Worm (Caenorhabditis elegans) whole organism, L4/young adult: ENCODE results near the gene swt-2.

ENCODE experiments used
- W03F9.2 ChIP-seq: fragments of 150-350 bp; optimal IDR thresholded peaks from 2 replicates; lab custom pipeline; 2014; ENCODE audit warnings: missing biosample characterization, missing genetic modification characterization
- dao-5 ChIP-seq: sonication (generic microtip); optimal IDR thresholded peaks from 2 replicates; lab custom pipeline; 2016; ENCODE audit warnings: missing genotype, missing genetic modification characterization, moderate library complexity, missing compliant biosample characterization

DNA sequence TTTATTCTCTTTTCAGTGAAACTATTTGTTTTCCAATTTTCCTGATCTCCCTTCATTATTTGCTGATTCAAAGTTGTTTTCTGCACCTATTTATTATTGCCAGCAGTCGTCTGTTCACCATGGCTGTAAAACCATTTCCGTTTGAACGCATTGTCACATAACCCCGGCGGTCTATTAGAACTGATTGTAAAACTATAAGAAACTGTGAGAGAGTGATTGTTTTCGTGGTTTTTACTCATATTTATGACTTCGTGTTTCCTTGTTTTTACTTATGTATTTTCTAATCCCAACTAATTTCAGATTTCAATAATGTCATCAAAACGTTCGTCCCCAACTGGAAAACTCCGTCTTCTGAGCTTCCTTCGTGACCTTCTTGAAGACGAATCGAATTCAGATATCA, 33.0 kb downstream of the swt-2 start, which contains the start of gene F19F10.1:
- TF ChIP-seq W03F9.2 (no peak), dao-5 (tag; lab: Kevin White, UChicago) (no peak)
